Fruit fly (Drosophila melanogaster): Measurements from ENCODE around the gene CG13081.

The CG13081 gene

dm6 chr2L:19572496-19573317, 32.3 kb downstream of the CG13081 start (continued):
- TF ChIP-seq CG8119 (GFP tag; IDR thresholded peaks at IDR 0.05) (peak; percentile 95), fd85E (GFP tag; optimal IDR thresholded peaks at IDR 0.05) (peak; percentile 40), CG10631 (GFP tag; optimal IDR thresholded peaks at IDR 0.05) (peak; percentile 93), CG6808 (GFP tag; optimal IDR thresholded peaks at IDR 0.05) (peak; percentile 92), lz (GFP tag; optimal IDR thresholded peaks at IDR 0.05) (peak; percentile 95), dac (GFP tag; optimal IDR thresholded peaks at IDR 0.05) (peak; percentile 85), CG4318 (GFP tag; optimal IDR thresholded peaks at IDR 0.05) (peak; percentile 93), CG16779 (tag; optimal IDR thresholded peaks at IDR 0.05) (peak; percentile 86), esn (GFP tag; optimal IDR thresholded peaks at IDR 0.05) (peak; percentile 96), ss (GFP tag; optimal IDR thresholded peaks at IDR 0.05) (peak; percentile 91 to 93), CG8319 (GFP tag; optimal IDR thresholded peaks at IDR 0.05) (peak; percentile 76), CG31627 (GFP tag; optimal IDR thresholded peaks at IDR 0.05) (peak; percentile 94), CG15336 (GFP tag; IDR thresholded peaks at IDR 0.05) (peak; percentile 88), spab (GFP tag; optimal IDR thresholded peaks at IDR 0.05) (peak; percentile 90), Met (GFP tag; optimal IDR thresholded peaks at IDR 0.05) (peak; percentile 97), CG11762 (GFP tag; optimal IDR thresholded peaks at IDR 0.05; ENCODE audit: insufficient read depth) (peak; percentile 87), Smox (GFP tag; optimal IDR thresholded peaks at IDR 0.05) (peak; percentile 93), CG6163 (GFP tag; IDR thresholded peaks at IDR 0.05) (peak; percentile 74), eg (GFP tag; IDR thresholded peaks at IDR 0.05) (peak; percentile 73), Lpt (GFP tag; optimal IDR thresholded peaks at IDR 0.05) (peak; percentile 94), Sox15 (GFP tag; optimal IDR thresholded peaks at IDR 0.05) (peak; percentile 84), cyc (GFP tag; optimal IDR thresholded peaks at IDR 0.05) (peak; percentile 91), net (GFP tag; optimal IDR thresholded peaks at IDR 0.05) (peak; percentile 86), Gug (GFP tag; IDR thresholded peaks at IDR 0.05) (peak; percentile 79), CG6854 (GFP tag; optimal IDR thresholded peaks at IDR 0.05) (peak; percentile 79), Sox14 (GFP tag; optimal IDR thresholded peaks at IDR 0.05) (peak; percentile 96), CG6792 (GFP tag; optimal IDR thresholded peaks at IDR 0.05) (peak; percentile 91), pdm3 (GFP tag; optimal IDR thresholded peaks at IDR 0.05) (peak; percentile 96), achi (GFP tag; optimal IDR thresholded peaks at IDR 0.05) (peak; percentile 91), Ets21C (GFP tag; optimal IDR thresholded peaks at IDR 0.05) (peak; percentile 88), Hr4 (GFP tag; optimal IDR thresholded peaks at IDR 0.05) (peak; percentile 93), CG6276 (GFP tag; optimal IDR thresholded peaks at IDR 0.05) (peak; percentile 88), dsx (GFP tag; optimal IDR thresholded peaks at IDR 0.05; ENCODE audit: poor library complexity, severe bottlenecking) (peak; percentile 97), Ets96B (tag; optimal IDR thresholded peaks at IDR 0.05) (peak; percentile 94), svp (GFP tag) (peak; percentile 98), CG34406 (GFP tag; optimal IDR thresholded peaks at IDR 0.05) (peak; percentile 87)

- TF ChIP-seq CG7368 (GFP tag; optimal IDR thresholded peaks at IDR 0.05) (peak; percentile 26), Lpt (GFP tag; optimal IDR thresholded peaks at IDR 0.05) (no peak), CG10631 (GFP tag; optimal IDR thresholded peaks at IDR 0.05) (peak; percentile 59), achi (GFP tag; optimal IDR thresholded peaks at IDR 0.05) (peak; percentile 31), CG11294 (GFP tag; IDR thresholded peaks at IDR 0.05) (no peak), eg (GFP tag; IDR thresholded peaks at IDR 0.05) (peak; percentile 53), ss (GFP tag; optimal IDR thresholded peaks at IDR 0.05) (peak; percentile 39 to 63), CG8319 (GFP tag; optimal IDR thresholded peaks at IDR 0.05) (no peak), CG4318 (GFP tag; optimal IDR thresholded peaks at IDR 0.05) (peak; percentile 48), CG3919 (GFP tag; optimal IDR thresholded peaks at IDR 0.05) (peak; percentile 64), svp (GFP tag) (peak; percentile 79), Hr39 (GFP tag; optimal IDR thresholded peaks at IDR 0.05) (peak; percentile 20), Hr38 (GFP tag; optimal IDR thresholded peaks at IDR 0.05) (no peak), CG16779 (tag; optimal IDR thresholded peaks at IDR 0.05) (peak; percentile 3), CG6854 (GFP tag; optimal IDR thresholded peaks at IDR 0.05) (no peak), vri (GFP tag; optimal IDR thresholded peaks at IDR 0.05) (no peak), CG3032 (tag; optimal IDR thresholded peaks at IDR 0.05) (peak; percentile 55), salr (GFP tag; optimal IDR thresholded peaks at IDR 0.05) (peak; percentile 30 to 33), acj6 (GFP tag; optimal IDR thresholded peaks at IDR 0.05) (peak; percentile 49), CG15336 (GFP tag; IDR thresholded peaks at IDR 0.05) (peak; percentile 42; the same call in 1 of the 2 replicates), CG31627 (GFP tag; optimal IDR thresholded peaks at IDR 0.05) (peak; percentile 34), Eip78C (GFP tag) (peak; percentile 89), esn (GFP tag; optimal IDR thresholded peaks at IDR 0.05) (peak; percentile 30), dac (GFP tag; optimal IDR thresholded peaks at IDR 0.05) (peak; percentile 27), Ets96B (tag; optimal IDR thresholded peaks at IDR 0.05) (peak; percentile 68), CG11902 (GFP tag; optimal IDR thresholded peaks at IDR 0.05) (no peak), CG6808 (GFP tag; optimal IDR thresholded peaks at IDR 0.05) (peak; percentile 54), CG8119 (GFP tag; IDR thresholded peaks at IDR 0.05) (0 out of 3 replicates have a peak, but pooled peaks have one; percentile 55), Sox14 (GFP tag; optimal IDR thresholded peaks at IDR 0.05) (peak; percentile 39)
Measured at dm6 chr2L:19574364-19574763, 34.0 kb downstream of the CG13081 start.
